ENCODE assay signal across 3 worm cellular contexts in genomic region chrIII:8279567-8279966, ce11.
TF ChIP-seq lines count a peak whose summit lies in the region.

No protein-coding gene starts in this region.

TF ChIP-seq in whole organism, L3 larva, 47 proteins besides CTCF, POLR2A, EP300 and RAD21:
- TF ChIP-seq eor-1 (tag; optimal IDR thresholded peaks at IDR 0.05; lab: Kevin White, UChicago) (no peak), nhr-237 (tag; optimal IDR thresholded peaks at IDR 0.05; lab: Kevin White, UChicago) (no peak), fos-1 (tag; optimal IDR thresholded peaks at IDR 0.05; lab: Kevin White, UChicago) (no peak), snpc-4 (tag; optimal IDR thresholded peaks at IDR 0.05; lab: Kevin White, UChicago) (no peak), nhr-43 (tag; optimal IDR thresholded peaks at IDR 0.05; lab: Kevin White, UChicago; ENCODE audit: poor library complexity, severe bottlenecking) (no peak), egl-27 (tag; optimal IDR thresholded peaks at IDR 0.05; lab: Kevin White, UChicago) (no peak), elt-1 (tag; optimal IDR thresholded peaks at IDR 0.05; lab: Kevin White, UChicago) (peak; percentile 20), skn-1 (tag; optimal IDR thresholded peaks at IDR 0.05; lab: Kevin White, UChicago) (no peak)

TF ChIP-seq in whole organism, late embryonic, 69 proteins besides CTCF, POLR2A, EP300 and RAD21:
- no peak for TF ChIP-seq nfya-1 (tag; optimal IDR thresholded peaks at IDR 0.05; lab: Kevin White, UChicago)
- TF ChIP-seq C08G9.2 (tag; optimal IDR thresholded peaks at IDR 0.05; lab: Kevin White, UChicago) = no peak
- no peak for TF ChIP-seq mec-3 (tag; optimal IDR thresholded peaks at IDR 0.05; lab: Kevin White, UChicago; ENCODE audit: borderline replicate concordance)
- TF ChIP-seq unc-55 (GFP tag; optimal IDR thresholded peaks at IDR 0.05; lab: Kevin White, UChicago) = peak; percentile 19
- TF ChIP-seq hlh-30 (tag; optimal IDR thresholded peaks at IDR 0.05; lab: Kevin White, UChicago; ENCODE audit: insufficient read depth) = no peak
- TF ChIP-seq fax-1 (tag; optimal IDR thresholded peaks at IDR 0.05; lab: Kevin White, UChicago) = no peak
- no peak for TF ChIP-seq F13H6.1 (tag; optimal IDR thresholded peaks at IDR 0.05; lab: Kevin White, UChicago)
- no peak for TF ChIP-seq Y22D7AL.16 (tag; optimal IDR thresholded peaks at IDR 0.05; lab: Kevin White, UChicago)
- TF ChIP-seq sox-2 (GFP tag; IDR thresholded peaks at IDR 0.05; lab: Robert Waterston, UW) = no peak
- TF ChIP-seq gmeb-2 (tag; optimal IDR thresholded peaks at IDR 0.05; lab: Kevin White, UChicago) = no peak
- no peak for TF ChIP-seq T23F11.4 (GFP tag; optimal IDR thresholded peaks at IDR 0.05; lab: Kevin White, UChicago)
- TF ChIP-seq unc-42 (tag; optimal IDR thresholded peaks at IDR 0.05; lab: Kevin White, UChicago) = peak; percentile 55
- TF ChIP-seq pag-3 (tag; optimal IDR thresholded peaks at IDR 0.05; lab: Kevin White, UChicago; ENCODE audit: borderline replicate concordance) = no peak
- no peak for TF ChIP-seq pax-1 (tag; optimal IDR thresholded peaks at IDR 0.05; lab: Kevin White, UChicago)
- peak; percentile 21 for TF ChIP-seq elt-2 (tag; optimal IDR thresholded peaks at IDR 0.05; lab: Kevin White, UChicago)
- TF ChIP-seq syd-9 (tag; optimal IDR thresholded peaks at IDR 0.05; lab: Kevin White, UChicago) = no peak
- no peak for TF ChIP-seq unc-86 (tag; optimal IDR thresholded peaks at IDR 0.05; lab: Kevin White, UChicago)
- no peak for TF ChIP-seq ceh-14 (tag; optimal IDR thresholded peaks at IDR 0.05; lab: Kevin White, UChicago)

TF ChIP-seq in whole organism, mixed stage, embryonic, 35 proteins besides CTCF, POLR2A, EP300 and RAD21:
- TF ChIP-seq mab-5 (tag; optimal IDR thresholded peaks at IDR 0.05; lab: Kevin White, UChicago) (no peak), ces-1 (GFP tag; optimal IDR thresholded peaks at IDR 0.05; lab: Kevin White, UChicago) (peak; percentile 74), nhr-2 (tag; optimal IDR thresholded peaks at IDR 0.05; lab: Kevin White, UChicago) (peak; percentile 75), elt-1 (tag; optimal IDR thresholded peaks at IDR 0.05; lab: Kevin White, UChicago; ENCODE audit: borderline replicate concordance, insufficient read depth) (peak; percentile 96)

Comparison
In these comparisons a context has a peak if more than half of its experiments do, and no peak if none do; other contexts are left out.
1. Of the 9 proteins assayed by ChIP-seq in both whole organism, late embryonic and whole organism, L3 larva: peak only in whole organism, late embryonic: elt-2; only in whole organism, L3 larva: none; in both: none; in neither: 8.